Worm (Caenorhabditis elegans) whole organism, L4 larva: ENCODE measurements around the gene W09G10.9.
A peak's percentile ranks its signal among the peaks of the same experiment; 100 is the strongest.

Source experiments
- D1046.2 ChIP-seq: fragments of 200-800 bp; sonication (Bioruptor generic); IDR thresholded peaks from 2 replicates; pipeline ENCODE4 v1.3.6; 2022; ENCODE audit warnings: missing genetic modification characterization, missing compliant biosample characterization
- F10B5.3 ChIP-seq: sonication (generic microtip); optimal IDR thresholded peaks from 2 replicates; lab custom pipeline; 2016; ENCODE audit warnings: mild to moderate bottlenecking, missing genetic modification characterization, missing compliant biosample characterization
- F44E2.7 ChIP-seq: fragments of 200-800 bp; sonication (Bioruptor generic); IDR thresholded peaks from 2 replicates; pipeline ENCODE4 v2.1.2; 2022; ENCODE audit warnings: missing genetic modification characterization, missing compliant biosample characterization
- R02D3.7 ChIP-seq: fragments of 150-350 bp; sonication (generic microtip); optimal IDR thresholded peaks from 3 replicates; lab custom pipeline; 2014; ENCODE audit warnings: missing biosample characterization, missing genetic modification characterization
- T20F7.1 ChIP-seq: fragments of 200-800 bp; sonication (Bioruptor generic); optimal IDR thresholded peaks from 2 replicates; lab custom pipeline; 2018; ENCODE audit warnings: mild to moderate bottlenecking, missing genetic modification characterization, missing compliant biosample characterization
- Y48G9A.11 ChIP-seq: fragments of 200-800 bp; sonication (Bioruptor generic); IDR thresholded peaks from 2 replicates; pipeline ENCODE4 v1.3.6; 2022; ENCODE audit warnings: missing genetic modification reagents, missing genetic modification characterization, missing compliant biosample characterization
- Y5F2A.4 ChIP-seq: fragments of 200-800 bp; sonication (Bioruptor generic); optimal IDR thresholded peaks from 2 replicates; lab custom pipeline; 2018; ENCODE audit warnings: mild to moderate bottlenecking, missing genetic modification characterization, missing compliant biosample characterization
- aly-2 ChIP-seq: sonication (generic microtip); optimal IDR thresholded peaks from 2 replicates; lab custom pipeline; 2018; ENCODE audit warnings: missing biosample characterization, missing genetic modification characterization
- ama-1 ChIP-seq: fragments of 150-350 bp; optimal IDR thresholded peaks from 2 replicates; lab custom pipeline; 2014; ENCODE audit warnings: inconsistent platforms, mixed read lengths
- arid-1 ChIP-seq: fragments of 200-800 bp; sonication (Bioruptor generic); conservative IDR thresholded peaks from 2 replicates; pipeline ENCODE4 v1.3.6; 2022; ENCODE audit warnings: missing genetic modification reagents, missing genetic modification characterization, missing compliant biosample characterization
- attf-4 ChIP-seq: sonication (generic microtip); optimal IDR thresholded peaks from 3 replicates; lab custom pipeline; 2017; ENCODE audit warnings: missing biosample characterization, missing genetic modification characterization
- ceh-44 ChIP-seq: fragments of 200-800 bp; sonication (Bioruptor generic); IDR thresholded peaks from 2 replicates; pipeline ENCODE4 v1.3.6; 2022; ENCODE audit warnings: missing genetic modification reagents, missing genetic modification characterization, missing compliant biosample characterization
- ceh-62 ChIP-seq: sonication (generic microtip); optimal IDR thresholded peaks from 2 replicates; lab custom pipeline; 2017; ENCODE audit warnings: missing biosample characterization, missing genetic modification characterization
- cey-2 ChIP-seq: sonication (generic microtip); optimal IDR thresholded peaks from 3 replicates; lab custom pipeline; 2017; ENCODE audit warnings: missing genetic modification characterization, mild to moderate bottlenecking, missing compliant biosample characterization, antibody characterized with exemption, borderline replicate concordance; ENCODE audit not compliant: insufficient read depth
- daf-16 ChIP-seq, 3 experiments: sonication (generic microtip); optimal IDR thresholded peaks; 2 replicates each; lab custom pipeline; 2016 to 2017; ENCODE audit warnings: missing genetic modification characterization in 3 of 3, missing genetic modification reagents in 3 of 3, mild to moderate bottlenecking in 2 of 3, missing compliant biosample characterization in 2 of 3, missing biosample characterization in 1 of 3, moderate library complexity in 1 of 3
- daf-8 ChIP-seq: fragments of 200-800 bp; sonication (Bioruptor generic); IDR thresholded peaks from 2 replicates; pipeline ENCODE4 v1.3.6; 2022; ENCODE audit warnings: missing genetic modification characterization, missing compliant biosample characterization
- dmd-9 ChIP-seq: fragments of 200-800 bp; sonication (Bioruptor generic); IDR thresholded peaks from 2 replicates; pipeline ENCODE4 v1.3.6; 2022; ENCODE audit warnings: missing genetic modification reagents, missing genetic modification characterization, missing compliant biosample characterization
- dpl-1 ChIP-seq: fragments of 150-350 bp; optimal IDR thresholded peaks from 2 replicates; lab custom pipeline; 2014; ENCODE audit warnings: missing biosample characterization, missing genetic modification reagents, missing genetic modification characterization
- dve-1 ChIP-seq: sonication (generic microtip); optimal IDR thresholded peaks from 2 replicates; lab custom pipeline; 2017; ENCODE audit warnings: antibody characterized with exemption, mild to moderate bottlenecking, missing genetic modification characterization, missing compliant biosample characterization; ENCODE audit not compliant: insufficient read depth
- fkh-10 ChIP-seq: fragments of 150-350 bp; optimal IDR thresholded peaks from 2 replicates; lab custom pipeline; 2014; ENCODE audit warnings: missing biosample characterization, missing genetic modification reagents, missing genetic modification characterization
- fos-1 ChIP-seq: fragments of 150-350 bp; optimal IDR thresholded peaks from 2 replicates; lab custom pipeline; 2014; ENCODE audit warnings: missing biosample characterization, missing genetic modification characterization
- hif-1 ChIP-seq, 2 experiments: sonication (generic microtip); optimal IDR thresholded peaks; 2 replicates each; lab custom pipeline; 2016 to 2017; ENCODE audit warnings: missing compliant biosample characterization in 2 of 2, missing genetic modification characterization in 2 of 2, missing genetic modification reagents in 2 of 2, missing genotype in 2 of 2, mild to moderate bottlenecking in 1 of 2
- hlh-11 ChIP-seq: fragments of 200-800 bp; sonication (Bioruptor generic); optimal IDR thresholded peaks from 2 replicates; lab custom pipeline; 2018; ENCODE audit warnings: mild to moderate bottlenecking, missing genetic modification characterization, missing compliant biosample characterization
- lim-7 ChIP-seq: fragments of 200-800 bp; sonication (Bioruptor generic); IDR thresholded peaks from 2 replicates; pipeline ENCODE4 v1.3.6; 2022; ENCODE audit warnings: missing genetic modification characterization, missing compliant biosample characterization
- lin-13 ChIP-seq: fragments of 150-350 bp; optimal IDR thresholded peaks from 2 replicates; lab custom pipeline; 2014; ENCODE audit warnings: missing biosample characterization, missing genetic modification reagents, missing genetic modification characterization
- lin-29 ChIP-seq: fragments of 200-800 bp; sonication (Bioruptor generic); IDR thresholded peaks from 2 replicates; pipeline ENCODE4 v1.3.6; 2022; ENCODE audit warnings: missing genetic modification reagents, missing genetic modification characterization, missing compliant biosample characterization
- lin-38 ChIP-seq: fragments of 200-800 bp; sonication (Bioruptor generic); IDR thresholded peaks from 2 replicates; pipeline ENCODE4 v1.3.6; 2022; ENCODE audit warnings: missing genetic modification reagents, missing genetic modification characterization, missing compliant biosample characterization
- lsy-2 ChIP-seq, 2 experiments: fragments of 150-350 bp in 1 of 2; sonication (generic microtip) in 1 of 2; optimal IDR thresholded peaks; 2 replicates each; lab custom pipeline; 2014 to 2017; ENCODE audit warnings: missing biosample characterization in 2 of 2, missing genetic modification characterization in 2 of 2
- madf-9 ChIP-seq: fragments of 200-800 bp; sonication (Bioruptor generic); conservative IDR thresholded peaks from 2 replicates; pipeline ENCODE4 v1.3.6; 2022; ENCODE audit warnings: missing genetic modification reagents, missing genetic modification characterization, missing compliant biosample characterization
- mep-1 ChIP-seq: fragments of 150-350 bp; sonication (generic microtip); optimal IDR thresholded peaks from 3 replicates; lab custom pipeline; 2014; ENCODE audit warnings: missing biosample characterization, missing genetic modification characterization
- mxl-3 ChIP-seq: fragments of 200-800 bp; sonication (Bioruptor generic); optimal IDR thresholded peaks from 2 replicates; lab custom pipeline; 2018; ENCODE audit warnings: mild to moderate bottlenecking, missing genetic modification characterization, missing compliant biosample characterization
- nhr-10 ChIP-seq: fragments of 150-350 bp; optimal IDR thresholded peaks from 2 replicates; lab custom pipeline; 2014; ENCODE audit warnings: missing biosample characterization, missing genetic modification characterization
- nhr-28 ChIP-seq: fragments of 150-350 bp; optimal IDR thresholded peaks from 2 replicates; lab custom pipeline; 2014; ENCODE audit warnings: missing biosample characterization, missing genetic modification characterization
- nhr-42 ChIP-seq: fragments of 200-800 bp; sonication (Bioruptor generic); IDR thresholded peaks from 2 replicates; pipeline ENCODE4 v1.3.6; 2022; ENCODE audit warnings: missing genetic modification characterization, missing compliant biosample characterization
- nhr-77 ChIP-seq: fragments of 150-350 bp; optimal IDR thresholded peaks from 2 replicates; lab custom pipeline; 2014; ENCODE audit warnings: missing biosample characterization, missing genetic modification characterization
- pha-4 ChIP-seq, 2 experiments: fragments of 150-350 bp in 1 of 2; fragments of 200-800 bp in 1 of 2; sonication (Bioruptor generic) in 1 of 2; IDR thresholded peaks in 1 of 2; optimal IDR thresholded peaks in 1 of 2; 2 replicates each; pipeline versions ENCODE4 v1.3.6 to Lab custom; 2014 to 2022; ENCODE audit warnings: missing genetic modification characterization in 2 of 2, missing genetic modification reagents in 2 of 2, missing biosample characterization in 1 of 2, missing compliant biosample characterization in 1 of 2
- php-3 ChIP-seq: fragments of 200-800 bp; sonication (Bioruptor generic); IDR thresholded peaks from 2 replicates; pipeline ENCODE4 v1.3.6; 2022; ENCODE audit warnings: missing genetic modification reagents, missing genetic modification characterization, missing compliant biosample characterization
- pqm-1 ChIP-seq: sonication (generic microtip); optimal IDR thresholded peaks from 2 replicates; lab custom pipeline; 2017; ENCODE audit warnings: missing biosample characterization, missing genetic modification characterization
- rbr-2 ChIP-seq: sonication (generic microtip); optimal IDR thresholded peaks from 2 replicates; lab custom pipeline; 2016; ENCODE audit warnings: missing genotype, missing genetic modification characterization, missing compliant biosample characterization
- saeg-2 ChIP-seq: fragments of 200-800 bp; sonication (Bioruptor generic); IDR thresholded peaks from 2 replicates; pipeline ENCODE4 v1.3.6; 2022; ENCODE audit warnings: missing genetic modification reagents, missing genetic modification characterization, missing compliant biosample characterization
- set-16 ChIP-seq: fragments of 200-800 bp; sonication (Bioruptor generic); IDR thresholded peaks from 2 replicates; pipeline ENCODE4 v1.3.6; 2022; ENCODE audit warnings: missing genetic modification reagents, missing genetic modification characterization, missing compliant biosample characterization
- spr-1 ChIP-seq: sonication (generic microtip); optimal IDR thresholded peaks from 2 replicates; lab custom pipeline; 2016; ENCODE audit warnings: mild to moderate bottlenecking, missing genetic modification characterization, missing compliant biosample characterization
- spr-3 ChIP-seq: fragments of 200-800 bp; sonication (Bioruptor generic); optimal IDR thresholded peaks from 2 replicates; lab custom pipeline; 2018; ENCODE audit warnings: mild to moderate bottlenecking, missing genetic modification characterization, missing compliant biosample characterization
- unc-130 ChIP-seq: sonication (generic microtip); optimal IDR thresholded peaks from 2 replicates; lab custom pipeline; 2016; ENCODE audit warnings: missing genetic modification reagents, missing genetic modification characterization, missing compliant biosample characterization
- vab-7 ChIP-seq: fragments of 200-800 bp; sonication (Bioruptor generic); IDR thresholded peaks from 2 replicates; pipeline ENCODE4 v1.3.6; 2022; ENCODE audit warnings: missing genetic modification reagents, missing genetic modification characterization, missing compliant biosample characterization
- zag-1 ChIP-seq: fragments of 150-350 bp; optimal IDR thresholded peaks from 2 replicates; lab custom pipeline; 2014; ENCODE audit warnings: missing biosample characterization, missing genetic modification characterization
- zfp-2 ChIP-seq: sonication (generic microtip); optimal IDR thresholded peaks from 2 replicates; lab custom pipeline; 2016; ENCODE audit warnings: mild to moderate bottlenecking, missing genetic modification characterization, missing compliant biosample characterization
- zfp-3 ChIP-seq: fragments of 200-800 bp; sonication (Bioruptor generic); conservative IDR thresholded peaks from 2 replicates; pipeline ENCODE4 v1.3.6; 2022; ENCODE audit warnings: missing genetic modification reagents, missing genetic modification characterization, missing compliant biosample characterization

Gene W09G10.9

DNA sequence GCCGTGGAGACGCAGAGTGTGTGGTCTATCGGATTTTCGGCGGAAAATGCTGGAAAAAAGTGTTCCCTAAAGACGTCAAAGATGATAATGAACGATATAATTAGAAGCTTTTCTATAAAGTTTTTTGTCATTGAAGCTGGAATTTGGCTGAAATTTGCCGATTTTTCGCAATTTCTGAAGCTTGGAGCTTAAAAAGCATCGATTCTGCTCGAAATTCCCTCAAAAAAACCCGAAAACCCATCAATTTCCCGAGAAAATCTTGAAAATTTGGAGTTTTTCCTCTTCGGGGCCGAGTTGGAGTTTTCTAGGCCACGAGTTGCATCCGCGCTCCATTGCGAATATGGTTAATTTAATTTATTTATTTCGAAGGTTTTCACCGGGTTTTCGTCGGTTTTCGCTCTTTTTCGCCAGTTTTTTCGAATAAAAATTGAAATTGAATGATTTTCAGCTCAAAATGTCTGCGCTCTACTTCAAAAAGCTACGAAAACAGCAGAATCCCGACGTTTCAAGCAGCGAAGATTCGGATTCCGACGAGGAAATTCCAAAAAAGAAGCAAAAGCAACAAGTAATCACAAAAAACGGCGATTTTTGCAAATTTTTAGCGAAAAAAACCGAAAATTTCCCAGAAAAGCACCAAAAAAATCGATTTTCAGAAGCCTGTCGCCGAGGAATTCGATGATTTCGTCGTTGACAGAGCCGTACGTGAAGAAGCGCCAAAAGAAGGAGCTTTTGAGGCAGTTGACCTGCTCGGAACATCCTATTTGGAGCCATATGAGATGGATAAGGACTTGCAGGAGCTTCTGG lies 18.9 kb upstream of the W09G10.9 start, which contains the start of the genes col-71 and Y49F6B.2:
col-71 (minus strand) TSS at position 51 of the 804 bp plus-strand sequence.
Y49F6B.2 (plus strand) TSS at position 449 of the 804 bp plus-strand sequence.
- TF ChIP-seq fos-1 (tag; lab: Kevin White, UChicago) (no peak), T20F7.1 (GFP tag; lab: Kevin White, UChicago) (no peak), nhr-77 (tag; lab: Kevin White, UChicago) (peak; percentile 4), daf-16 (GFP tag; optimal IDR thresholded peaks at IDR 0.05; lab: Kevin White, UChicago) (no peak), daf-16 (tag; optimal IDR thresholded peaks at IDR 0.05; lab: Kevin White, UChicago) (peak; percentile 12), ama-1 (no peak), nhr-42 (GFP tag; lab: Robert Waterston, UW) (no peak), F10B5.3 (tag; lab: Kevin White, UChicago) (no peak), ceh-62 (no peak), fkh-10 (GFP tag; lab: Kevin White, UChicago) (peak; percentile 66), lim-7 (no peak), daf-8 (no peak), php-3 (GFP tag; lab: Robert Waterston, UW) (0 out of 2 replicates have a peak, but pooled peaks have one; percentile 30), arid-1 (GFP tag; lab: Robert Waterston, UW) (0 out of 2 replicates have a peak, but pooled peaks have one; percentile 7), lin-38 (GFP tag; lab: Robert Waterston, UW) (peak; percentile 98), aly-2 (tag; lab: Kevin White, UChicago) (no peak), pqm-1 (tag; lab: Kevin White, UChicago) (no peak), spr-1 (tag; lab: Kevin White, UChicago) (no peak), F44E2.7 (GFP tag; lab: Robert Waterston, UW) (no peak), Y48G9A.11 (GFP tag; lab: Robert Waterston, UW) (peak; percentile 85), zfp-2 (tag; lab: Kevin White, UChicago) (no peak), dve-1 (tag; lab: Kevin White, UChicago) (peak; percentile 66), mep-1 (tag; lab: Kevin White, UChicago) (peak; percentile 65), zfp-3 (GFP tag; lab: Robert Waterston, UW) (peak; percentile 42; the same call in 1 of the 2 replicates), dpl-1 (GFP tag; lab: Kevin White, UChicago) (peak; percentile 70), lin-29 (no peak), nhr-28 (peak; percentile 19), set-16 (no peak), lin-13 (GFP tag; lab: Kevin White, UChicago) (peak; percentile 70), spr-3 (no peak), cey-2 (tag; lab: Kevin White, UChicago) (no peak), dmd-9 (GFP tag; lab: Robert Waterston, UW) (peak; percentile 64; the same call in 1 of the 2 replicates), nhr-10 (tag; lab: Kevin White, UChicago) (no peak), hlh-11 (peak; percentile 15), vab-7 (GFP tag; lab: Robert Waterston, UW) (no peak), attf-4 (tag; lab: Kevin White, UChicago) (no peak), madf-9 (GFP tag; lab: Robert Waterston, UW) (peak; percentile 43; the same call in 1 of the 2 replicates), saeg-2 (GFP tag; lab: Robert Waterston, UW) (no peak), ceh-44 (peak; percentile 48; the same call in 1 of the 2 replicates), D1046.2 (GFP tag; lab: Robert Waterston, UW) (0 out of 2 replicates have a peak, but pooled peaks have one; percentile 52), mxl-3 (GFP tag; lab: Kevin White, UChicago) (no peak), R02D3.7 (no peak), unc-130 (GFP tag; lab: Kevin White, UChicago) (peak; percentile 91), rbr-2 (tag; lab: Kevin White, UChicago) (peak; percentile 78), hif-1 (tag; optimal IDR thresholded peaks at IDR 0.05; lab: Kevin White, UChicago) (peak in 1 of 2 experiments; percentile 86), pha-4 (GFP tag; IDR thresholded peaks at IDR 0.05; lab: Robert Waterston, UW) (0 out of 2 replicates have a peak, but pooled peaks have one; percentile 18), pha-4 (tag; optimal IDR thresholded peaks at IDR 0.05; lab: Kevin White, UChicago) (no peak), Y5F2A.4 (GFP tag; lab: Kevin White, UChicago) (no peak), lsy-2 (tag; optimal IDR thresholded peaks at IDR 0.05; lab: Kevin White, UChicago) (peak in 1 of 2 experiments; percentile 85), zag-1 (tag; lab: Kevin White, UChicago) (no peak)
